Fruit fly (Drosophila melanogaster) whole organism, embryonic: Measurements from ENCODE around the gene brat.
A peak's percentile ranks its signal among the peaks of the same experiment; 100 is the strongest.

Experiments
- CG10654 ChIP-seq: fragments of 200-800 bp; sonication (Bioruptor generic); optimal IDR thresholded peaks from 2 replicates; lab custom pipeline; 2016; ENCODE audit warnings: missing biosample characterization, missing genetic modification characterization
- CG12104 ChIP-seq: fragments of 200-800 bp; sonication (Bioruptor generic); optimal IDR thresholded peaks from 3 replicates; lab custom pipeline; 2016; ENCODE audit warnings: missing biosample characterization, missing genetic modification characterization
- CG13123 ChIP-seq: fragments of 200-800 bp; sonication (Bioruptor generic); optimal IDR thresholded peaks from 2 replicates; lab custom pipeline; 2016; ENCODE audit warnings: missing biosample characterization, missing genetic modification characterization
- CG14014 ChIP-seq: fragments of 200-800 bp; sonication (Bioruptor generic); IDR thresholded peaks from 2 replicates; pipeline ENCODE4 v1.3.6; 2022; ENCODE audit warnings: missing biosample characterization, missing genetic modification characterization
- CG14050 ChIP-seq: fragments of 200-800 bp; sonication (Bioruptor generic); IDR thresholded peaks from 3 replicates; pipeline ENCODE4 v1.3.6; 2022; ENCODE audit warnings: missing biosample characterization, missing genetic modification characterization
- CG14710 ChIP-seq: fragments of 200-800 bp; sonication (Bioruptor generic); optimal IDR thresholded peaks from 3 replicates; lab custom pipeline; 2019; ENCODE audit warnings: missing biosample characterization, mild to moderate bottlenecking, missing genetic modification characterization, moderate library complexity
- CG16813 ChIP-seq: fragments of 200-800 bp; sonication (Bioruptor generic); IDR thresholded peaks from 3 replicates; pipeline ENCODE4 v1.3.6; 2022; ENCODE audit warnings: missing biosample characterization, missing genetic modification characterization; ENCODE audit not compliant: partially characterized antibody
- CG17568 ChIP-seq: fragments of 200-800 bp; sonication (Bioruptor generic); optimal IDR thresholded peaks from 2 replicates; lab custom pipeline; 2018; ENCODE audit warnings: missing biosample characterization, mild to moderate bottlenecking, missing genetic modification characterization, moderate library complexity
- CG17802 ChIP-seq: fragments of 200-800 bp; sonication (Bioruptor generic); optimal IDR thresholded peaks from 2 replicates; lab custom pipeline; 2018; ENCODE audit warnings: missing biosample characterization, mild to moderate bottlenecking, missing genetic modification characterization, moderate library complexity
- CG1832 ChIP-seq: fragments of 200-800 bp; sonication (Bioruptor generic); optimal IDR thresholded peaks from 2 replicates; lab custom pipeline; 2017; ENCODE audit warnings: missing biosample characterization, mild to moderate bottlenecking, missing genetic modification characterization, inconsistent platforms
- CG4424 ChIP-seq: fragments of 200-800 bp; sonication (Bioruptor generic); optimal IDR thresholded peaks from 3 replicates; lab custom pipeline; 2016; ENCODE audit warnings: missing biosample characterization, missing genetic modification characterization
- CG4707 ChIP-seq: fragments of 200-800 bp; sonication (Bioruptor generic); optimal IDR thresholded peaks from 2 replicates; lab custom pipeline; 2018; ENCODE audit warnings: missing biosample characterization, mild to moderate bottlenecking, missing genetic modification characterization, moderate library complexity
- CG5953 ChIP-seq: fragments of 200-800 bp; sonication (Bioruptor generic); IDR thresholded peaks from 2 replicates; pipeline ENCODE4 v1.3.6; 2022; ENCODE audit warnings: missing biosample characterization, missing genetic modification characterization
- CG6175 ChIP-seq: fragments of 200-800 bp; sonication (Bioruptor generic); IDR thresholded peaks from 3 replicates; pipeline ENCODE4 v1.3.6; 2022; ENCODE audit warnings: missing biosample characterization, missing genetic modification characterization
- CG6272 ChIP-seq: fragments of 200-800 bp; sonication (Bioruptor generic); IDR thresholded peaks from 2 replicates; pipeline ENCODE4 v1.3.6; 2022; ENCODE audit warnings: missing biosample characterization, missing genetic modification characterization
- CG7839 ChIP-seq: fragments of 200-800 bp; sonication (Bioruptor generic); optimal IDR thresholded peaks from 3 replicates; lab custom pipeline; 2018; ENCODE audit warnings: missing biosample characterization, mild to moderate bottlenecking, missing genetic modification characterization, moderate library complexity
- CG9876 ChIP-seq: fragments of 200-800 bp; sonication (Bioruptor generic); optimal IDR thresholded peaks from 2 replicates; lab custom pipeline; 2016; ENCODE audit warnings: missing biosample characterization, missing genetic modification characterization
- CG9932 ChIP-seq: fragments of 200-800 bp; sonication (Bioruptor generic); IDR thresholded peaks from 2 replicates; pipeline ENCODE4 v1.3.6; 2022; ENCODE audit warnings: missing biosample characterization, missing genetic modification characterization
- E2f2 ChIP-seq: fragments of 200-800 bp; sonication (Bioruptor generic); IDR thresholded peaks from 2 replicates; pipeline ENCODE4 v1.3.6; 2022; ENCODE audit warnings: missing biosample characterization, missing genetic modification characterization
- Med ChIP-seq: fragments of 200-800 bp; sonication (Bioruptor generic); peaks from one replicate; lab custom pipeline; 2016; ENCODE audit warnings: missing biosample characterization, missing genetic modification characterization, mild to moderate bottlenecking, inconsistent platforms, moderate library complexity
- NFAT ChIP-seq: fragments of 200-800 bp; sonication (Bioruptor generic); IDR thresholded peaks from 2 replicates; pipeline ENCODE4 v1.3.6; 2022; ENCODE audit warnings: missing biosample characterization, missing genetic modification characterization
- Neu2 ChIP-seq: fragments of 200-800 bp; sonication (Bioruptor generic); optimal IDR thresholded peaks from 3 replicates; lab custom pipeline; 2016; ENCODE audit warnings: missing biosample characterization, missing genetic modification characterization, borderline replicate concordance
- Pdp1 ChIP-seq, 2 experiments: fragments of 200-800 bp; sonication (Bioruptor generic); optimal IDR thresholded peaks; 3 replicates each; lab custom pipeline; 2016; ENCODE audit warnings: missing biosample characterization in 2 of 2, missing genetic modification characterization in 2 of 2, mild to moderate bottlenecking in 1 of 2, moderate library complexity in 1 of 2
- Rfx ChIP-seq: fragments of 200-800 bp; sonication (Bioruptor generic); IDR thresholded peaks from 2 replicates; pipeline ENCODE4 v1.3.6; 2022; ENCODE audit warnings: missing biosample characterization, missing genetic modification characterization
- Scr ChIP-seq: fragments of 200-800 bp; sonication (Bioruptor generic); IDR thresholded peaks from 2 replicates; pipeline ENCODE4 v1.3.6; 2022; ENCODE audit warnings: missing biosample characterization, missing genetic modification characterization; ENCODE audit not compliant: partially characterized antibody
- Six4 ChIP-seq: fragments of 200-800 bp; sonication (Bioruptor generic); optimal IDR thresholded peaks from 2 replicates; lab custom pipeline; 2016; ENCODE audit warnings: missing biosample characterization, missing genetic modification characterization
- Sry-δ ChIP-seq: fragments of 200-800 bp; sonication (Bioruptor generic); optimal IDR thresholded peaks from 2 replicates; lab custom pipeline; 2016; ENCODE audit warnings: missing biosample characterization, missing genetic modification characterization
- Ssrp ChIP-seq: fragments of 200-800 bp; sonication (Bioruptor generic); optimal IDR thresholded peaks from 2 replicates; lab custom pipeline; 2018; ENCODE audit warnings: missing biosample characterization, mild to moderate bottlenecking, missing genetic modification characterization, moderate library complexity
- Taf1 ChIP-seq: fragments of 200-800 bp; sonication (Bioruptor generic); IDR thresholded peaks from 2 replicates; pipeline ENCODE4 v1.3.6; 2022; ENCODE audit warnings: missing biosample characterization, missing genetic modification characterization
- ara ChIP-seq: fragments of 200-800 bp; sonication (Bioruptor generic); IDR thresholded peaks from 2 replicates; pipeline ENCODE4 v1.3.6; 2022; ENCODE audit warnings: missing biosample characterization, missing genetic modification characterization
- bbx ChIP-seq: fragments of 200-800 bp; sonication (Bioruptor generic); IDR thresholded peaks from 2 replicates; pipeline ENCODE4 v1.3.6; 2022; ENCODE audit warnings: missing biosample characterization, missing genetic modification characterization; ENCODE audit not compliant: partially characterized antibody
- crp ChIP-seq, 2 experiments: fragments of 200-800 bp; sonication (Bioruptor generic); optimal IDR thresholded peaks; 2 replicates in 1 of 2; 3 replicates in 1 of 2; lab custom pipeline; 2017; ENCODE audit warnings: missing biosample characterization in 2 of 2, missing genetic modification characterization in 2 of 2, mild to moderate bottlenecking in 1 of 2, moderate library complexity in 1 of 2
- danr ChIP-seq: fragments of 200-800 bp; sonication (Bioruptor generic); IDR thresholded peaks from 2 replicates; pipeline ENCODE4 v1.3.6; 2022; ENCODE audit warnings: missing biosample characterization, missing genetic modification characterization
- dmrt99B ChIP-seq: fragments of 200-800 bp; sonication (Bioruptor generic); optimal IDR thresholded peaks from 2 replicates; lab custom pipeline; 2018; ENCODE audit warnings: missing biosample characterization, mild to moderate bottlenecking, missing genetic modification characterization, moderate library complexity
- eve ChIP-seq, 2 experiments: fragments of >200 bp; optimal IDR thresholded peaks; 2 replicates each; lab custom pipeline; 2017; ENCODE audit warnings: missing biosample characterization in 2 of 2, missing genetic modification characterization in 2 of 2
- exex ChIP-seq: fragments of 200-800 bp; sonication (Bioruptor generic); optimal IDR thresholded peaks from 4 replicates; lab custom pipeline; 2018; ENCODE audit warnings: missing biosample characterization, mild to moderate bottlenecking, missing genetic modification characterization, moderate library complexity
- fd64A ChIP-seq: fragments of 200-800 bp; sonication (Bioruptor generic); optimal IDR thresholded peaks from 3 replicates; lab custom pipeline; 2018; ENCODE audit warnings: missing biosample characterization, mild to moderate bottlenecking, missing genetic modification characterization
- hb ChIP-seq: fragments of 200-800 bp; sonication (Bioruptor generic); IDR thresholded peaks from 3 replicates; pipeline ENCODE4 v1.3.6; 2022; ENCODE audit warnings: missing biosample characterization, missing genetic modification characterization; ENCODE audit not compliant: partially characterized antibody
- ind ChIP-seq: fragments of 200-800 bp; sonication (Bioruptor generic); optimal IDR thresholded peaks from 3 replicates; lab custom pipeline; 2016; ENCODE audit warnings: missing biosample characterization, missing genetic modification characterization
- lilli ChIP-seq: fragments of 200-800 bp; sonication (Bioruptor generic); optimal IDR thresholded peaks from 3 replicates; lab custom pipeline; 2016; ENCODE audit warnings: missing biosample characterization, missing genetic modification characterization
- luna ChIP-seq: fragments of 200-800 bp; sonication (Bioruptor generic); optimal IDR thresholded peaks from 2 replicates; lab custom pipeline; 2016; ENCODE audit warnings: missing biosample characterization, missing genetic modification characterization
- nmo ChIP-seq: fragments of 200-800 bp; sonication (Bioruptor generic); optimal IDR thresholded peaks from 2 replicates; lab custom pipeline; 2018; ENCODE audit warnings: missing biosample characterization, mild to moderate bottlenecking, missing genetic modification characterization, moderate library complexity
- nom ChIP-seq: fragments of 200-800 bp; sonication (Bioruptor generic); optimal IDR thresholded peaks from 2 replicates; lab custom pipeline; 2017; ENCODE audit warnings: missing biosample characterization, missing genetic modification characterization, mild to moderate bottlenecking, moderate library complexity, missing genetic modification reagents
- peb ChIP-seq: fragments of 200-800 bp; sonication (Bioruptor generic); IDR thresholded peaks from 2 replicates; pipeline ENCODE4 v1.3.6; 2022; ENCODE audit warnings: missing biosample characterization, missing genetic modification characterization
- pzg ChIP-seq: fragments of 200-800 bp; sonication (Bioruptor generic); optimal IDR thresholded peaks from 3 replicates; lab custom pipeline; 2018; ENCODE audit warnings: missing biosample characterization, mild to moderate bottlenecking, missing genetic modification characterization, moderate library complexity
- tna ChIP-seq: fragments of 200-800 bp; sonication (Bioruptor generic); IDR thresholded peaks from 2 replicates; pipeline ENCODE4 v1.3.6; 2022; ENCODE audit warnings: missing biosample characterization, missing genetic modification characterization; ENCODE audit not compliant: partially characterized antibody
- ttk ChIP-seq: fragments of 200-800 bp; sonication (Bioruptor generic); IDR thresholded peaks from 2 replicates; pipeline ENCODE4 v2.1.2; 2022; ENCODE audit warnings: missing biosample characterization, missing genetic modification characterization
- wek ChIP-seq: fragments of 200-800 bp; sonication (Bioruptor generic); optimal IDR thresholded peaks from 3 replicates; lab custom pipeline; 2018; ENCODE audit warnings: missing biosample characterization, mild to moderate bottlenecking, missing genetic modification characterization, moderate library complexity

Gene brat

dm6 chr2L:19225984-19226914, 92.6 kb downstream of the brat start (continued):
- TF ChIP-seq CG5953: peak; percentile 62; the same call in 1 of the 2 replicates
- TF ChIP-seq ind (GFP tag; lab: Kevin White, UChicago): peak; percentile 52
- no peak for TF ChIP-seq pzg (GFP tag; lab: Kevin White, UChicago)
- no peak for TF ChIP-seq hb (GFP tag; lab: Robert Waterston, UW)
- TF ChIP-seq luna (GFP tag; lab: Kevin White, UChicago): no peak
- no peak for TF ChIP-seq danr (GFP tag; lab: Robert Waterston, UW)
- peak; percentile 75 for TF ChIP-seq Six4
- no peak for TF ChIP-seq CG6175
- peak in 1 of 2 experiments; percentile 77 for TF ChIP-seq eve (GFP tag; optimal IDR thresholded peaks at IDR 0.05; lab: Kevin White, UChicago)
- TF ChIP-seq CG1832 (GFP tag; lab: Kevin White, UChicago): no peak
- no peak for TF ChIP-seq bbx (GFP tag; lab: Robert Waterston, UW)
- TF ChIP-seq Scr (GFP tag; lab: Robert Waterston, UW): no peak
- TF ChIP-seq Pdp1 (GFP tag; optimal IDR thresholded peaks at IDR 0.05; lab: Kevin White, UChicago): peak; percentile 77 to 84
- TF ChIP-seq CG7839: peak; percentile 86
- TF ChIP-seq CG16813 (GFP tag; lab: Robert Waterston, UW): no peak
- no peak for TF ChIP-seq NFAT (GFP tag; lab: Robert Waterston, UW)
- no peak for TF ChIP-seq CG14014
- peak; percentile 76 for TF ChIP-seq peb
- peak; percentile 74 for TF ChIP-seq CG10654
- TF ChIP-seq fd64A (GFP tag; lab: Kevin White, UChicago): peak; percentile 21
- TF ChIP-seq crp (GFP tag; optimal IDR thresholded peaks at IDR 0.05; lab: Kevin White, UChicago): peak in 1 of 2 experiments; percentile 18
- peak; percentile 93 for TF ChIP-seq Med
- TF ChIP-seq tna (GFP tag; lab: Robert Waterston, UW): no peak
- peak; percentile 82 for TF ChIP-seq Ssrp (tag; lab: Kevin White, UChicago)
- TF ChIP-seq CG4707 (GFP tag; lab: Kevin White, UChicago): peak; percentile 60
- peak; percentile 80 for TF ChIP-seq CG14710 (tag; lab: Kevin White, UChicago)
- TF ChIP-seq nmo (GFP tag; lab: Kevin White, UChicago): peak; percentile 94
- TF ChIP-seq ttk (GFP tag; lab: Robert Waterston, UW): peak; percentile 85
- TF ChIP-seq CG4424 (GFP tag; lab: Kevin White, UChicago): peak; percentile 84
- peak; percentile 49 for TF ChIP-seq nom (GFP tag; lab: Kevin White, UChicago)
- TF ChIP-seq Rfx (GFP tag; lab: Robert Waterston, UW): no peak
- TF ChIP-seq CG17568 (GFP tag; lab: Kevin White, UChicago): peak; percentile 54
- peak; percentile 34 for TF ChIP-seq Neu2 (GFP tag; lab: Kevin White, UChicago)
- peak; percentile 59 for TF ChIP-seq CG17802 (tag; lab: Kevin White, UChicago)
- no peak for TF ChIP-seq exex (tag; lab: Kevin White, UChicago)
- peak; percentile 44 for TF ChIP-seq Sry-δ (GFP tag; lab: Kevin White, UChicago)
- TF ChIP-seq Taf1 (GFP tag; lab: Robert Waterston, UW): no peak
- peak; percentile 60 for TF ChIP-seq CG12104 (GFP tag; lab: Kevin White, UChicago)
- TF ChIP-seq ara (GFP tag; lab: Robert Waterston, UW): peak; percentile 88
- peak; percentile 71 for TF ChIP-seq lilli (GFP tag; lab: Kevin White, UChicago)
- TF ChIP-seq E2f2 (GFP tag; lab: Robert Waterston, UW): peak; percentile 50
- TF ChIP-seq CG9876 (GFP tag; lab: Kevin White, UChicago): peak; percentile 47
- peak; percentile 50 for TF ChIP-seq CG6272 (GFP tag; lab: Robert Waterston, UW)
- no peak for TF ChIP-seq CG9932
- no peak for TF ChIP-seq wek (GFP tag; lab: Kevin White, UChicago)
- TF ChIP-seq CG13123: peak; percentile 67
- TF ChIP-seq CG14050 (GFP tag; lab: Robert Waterston, UW): peak; percentile 44; the same call in 2 of the 3 replicates
- peak; percentile 77 for TF ChIP-seq dmrt99B (tag; lab: Kevin White, UChicago)
